Worm (Caenorhabditis elegans) whole organism, late embryonic: Measurements from ENCODE around the gene Y37H2A.12.

Source experiments
- lim-6 ChIP-seq: sonication (generic microtip); optimal IDR thresholded peaks from 2 replicates; lab custom pipeline; 2016; ENCODE audit warnings: missing genetic modification characterization, missing compliant biosample characterization

Y37H2A.12 gene

DNA sequence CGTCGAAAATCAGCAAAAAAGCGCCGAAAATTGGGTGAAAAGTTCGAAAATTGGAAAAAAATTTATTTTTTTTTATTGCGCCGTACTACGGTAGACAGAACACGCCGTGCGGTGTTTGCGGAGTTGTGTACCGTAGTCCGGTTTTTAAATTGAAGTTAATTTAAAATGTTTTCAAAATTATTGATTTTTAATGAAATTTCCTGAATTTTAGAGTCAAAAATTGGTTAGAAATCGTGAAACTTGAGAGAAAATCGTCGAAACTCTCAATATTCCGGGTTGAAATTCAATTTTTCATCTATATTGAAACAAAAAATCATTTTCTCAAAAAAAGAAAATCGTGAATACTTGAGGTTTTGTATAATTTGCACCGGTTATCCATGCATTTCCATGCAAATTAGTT is 49.1 kb downstream of the Y37H2A.12 start, which contains the start of gene nova-1:
TSS of gene nova-1 (minus strand) at position 101 of the 400 bp plus-strand sequence.
- TF ChIP-seq lim-6 (tag; lab: Kevin White, UChicago), result no peak
